Fruit fly (Drosophila melanogaster): ENCODE results near the gene Aven.

Gene Aven

DNA sequence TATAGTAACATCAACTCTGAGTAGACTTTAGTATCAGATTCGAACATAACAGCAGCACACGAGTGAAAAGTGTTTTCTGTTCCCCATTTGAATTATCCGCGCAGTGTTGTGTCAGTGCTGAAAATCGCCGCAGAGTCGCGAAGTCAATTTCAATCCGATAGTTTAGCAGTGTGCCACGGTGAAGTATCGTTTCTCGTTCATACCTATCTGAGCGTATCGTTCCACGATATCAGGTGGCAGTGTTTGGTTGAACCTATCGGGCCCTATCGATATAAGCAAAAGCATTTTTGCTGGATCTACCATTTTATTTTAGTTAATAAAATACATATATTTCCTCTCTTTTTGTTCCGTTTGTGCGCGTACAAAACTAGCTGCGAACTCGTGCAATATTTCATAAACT lies 24.1 kb upstream of the Aven start, which contains the start of gene CkIalpha (continued):
- TF ChIP-seq CG6683 (GFP tag; optimal IDR thresholded peaks at IDR 0.05) (peak; percentile 1), CG11456 (GFP tag; IDR thresholded peaks at IDR 0.05) (no peak; the same call in 1 of the 3 replicates), disco-r (GFP tag; optimal IDR thresholded peaks at IDR 0.05) (peak; percentile 16), B-H2 (GFP tag; optimal IDR thresholded peaks at IDR 0.05) (peak; percentile 83), cas (GFP tag; IDR thresholded peaks at IDR 0.05) (peak; percentile 44; the same call in 1 of the 2 replicates), slou (GFP tag; optimal IDR thresholded peaks at IDR 0.05) (no peak), caup (GFP tag; optimal IDR thresholded peaks at IDR 0.05; ENCODE audit: severe bottlenecking) (peak; percentile 56), gsb-n (tag; optimal IDR thresholded peaks at IDR 0.05) (no peak), CG13287 (GFP tag; IDR thresholded peaks at IDR 0.05; ENCODE audit: partially characterized antibody) (peak; percentile 99), Side (GFP tag; optimal IDR thresholded peaks at IDR 0.05) (peak; percentile 15), gfzf (GFP tag; optimal IDR thresholded peaks at IDR 0.05) (peak; percentile 40), CG32532 (GFP tag; IDR thresholded peaks at IDR 0.05) (peak; percentile 65; the same call in 1 of the 2 replicates), CG34224 (GFP tag; IDR thresholded peaks at IDR 0.05; ENCODE audit: partially characterized antibody) (peak; percentile 99), otp (GFP tag; IDR thresholded peaks at IDR 0.05) (0 out of 3 replicates have a peak, but pooled peaks have one; percentile 38), Deaf1 (tag; optimal IDR thresholded peaks at IDR 0.05) (peak; percentile 16), Elba2 (GFP tag; optimal IDR thresholded peaks at IDR 0.05) (peak; percentile 62), jigr1 (GFP tag; IDR thresholded peaks at IDR 0.05) (no peak), lilli (GFP tag; optimal IDR thresholded peaks at IDR 0.05) (peak; percentile 77), knrl (GFP tag; IDR thresholded peaks at IDR 0.05; ENCODE audit: partially characterized antibody) (peak; percentile 98), fru (optimal IDR thresholded peaks at IDR 0.05) (no peak), Rfx (GFP tag; IDR thresholded peaks at IDR 0.05) (peak; percentile 83), dimm (GFP tag; IDR thresholded peaks at IDR 0.05) (no peak), CG3838 (GFP tag; optimal IDR thresholded peaks at IDR 0.05) (no peak), stwl (tag; optimal IDR thresholded peaks at IDR 0.05) (peak; percentile 88), Dip2 (GFP tag; IDR thresholded peaks at IDR 0.05) (no peak), CG9609 (GFP tag; optimal IDR thresholded peaks at IDR 0.05) (peak; percentile 64), yki (optimal IDR thresholded peaks at IDR 0.05) (no peak), CG4404 (GFP tag; IDR thresholded peaks at IDR 0.05) (peak; percentile 36; the same call in 1 of the 2 replicates), CG10147 (GFP tag; optimal IDR thresholded peaks at IDR 0.05) (no peak), CG16863 (GFP tag; optimal IDR thresholded peaks at IDR 0.05) (peak; percentile 59), CG12219 (GFP tag; optimal IDR thresholded peaks at IDR 0.05) (no peak), pros (GFP tag; optimal IDR thresholded peaks at IDR 0.05) (no peak), ato (GFP tag; IDR thresholded peaks at IDR 0.05; ENCODE audit: partially characterized antibody) (peak; percentile 98), tap (tag; optimal IDR thresholded peaks at IDR 0.05) (no peak), fd3F (GFP tag; optimal IDR thresholded peaks at IDR 0.05) (no peak), insv (GFP tag; optimal IDR thresholded peaks at IDR 0.05) (peak in 1 of 2 experiments; percentile 12), usp (GFP tag; optimal IDR thresholded peaks at IDR 0.05) (no peak), slp2 (GFP tag; optimal IDR thresholded peaks at IDR 0.05) (no peak), CG7928 (GFP tag; optimal IDR thresholded peaks at IDR 0.05) (peak; percentile 19), CG3726 (GFP tag; IDR thresholded peaks at IDR 0.05) (no peak), CG3281 (GFP tag; optimal IDR thresholded peaks at IDR 0.05) (peak; percentile 27), CG4820 (GFP tag; optimal IDR thresholded peaks at IDR 0.05) (peak; percentile 24), Hmr (GFP tag; optimal IDR thresholded peaks at IDR 0.05) (peak; percentile 74), CG17186 (GFP tag; optimal IDR thresholded peaks at IDR 0.05) (peak; percentile 88), tup (GFP tag; optimal IDR thresholded peaks at IDR 0.05) (no peak), chif (GFP tag; optimal IDR thresholded peaks at IDR 0.05) (peak in 1 of 2 experiments; percentile 14), HLH3B (GFP tag; IDR thresholded peaks at IDR 0.05) (no peak), Jarid2 (GFP tag; optimal IDR thresholded peaks at IDR 0.05) (no peak), Ravus (GFP tag; IDR thresholded peaks at IDR 0.05) (no peak), CG13894 (tag; optimal IDR thresholded peaks at IDR 0.05) (peak; percentile 78), ash1 (GFP tag; optimal IDR thresholded peaks at IDR 0.05) (peak; percentile 34)
